Worm (Caenorhabditis elegans): ENCODE data around the gene F21D12.2.

Gene F21D12.2

ce11 chrII:7317468-7317867 lies at the start of gene F21D12.2:
TSS of gene F21D12.2 (plus strand) at chrII:7317768.
- no peak for TF ChIP-seq nhr-10 (tag; optimal IDR thresholded peaks at IDR 0.05)
- TF ChIP-seq pha-4 (GFP tag; IDR thresholded peaks at IDR 0.05) = no peak
- TF ChIP-seq pha-4 (tag; optimal IDR thresholded peaks at IDR 0.05) = no peak
- TF ChIP-seq ceh-28 (tag; optimal IDR thresholded peaks at IDR 0.05) = no peak
- TF ChIP-seq dmd-6 (GFP tag; IDR thresholded peaks at IDR 0.05) = no peak
- no peak for TF ChIP-seq lin-38 (GFP tag; IDR thresholded peaks at IDR 0.05)
- no peak for TF ChIP-seq vab-7 (GFP tag; IDR thresholded peaks at IDR 0.05)
- no peak for TF ChIP-seq ces-1 (GFP tag; optimal IDR thresholded peaks at IDR 0.05)
- no peak for TF ChIP-seq ctbp-1 (GFP tag; IDR thresholded peaks at IDR 0.05)

- TF ChIP-seq F44E2.7 (GFP tag; IDR thresholded peaks at IDR 0.05) (no peak), nhr-25 (tag; optimal IDR thresholded peaks at IDR 0.05; ENCODE audit: borderline replicate concordance, insufficient read depth) (no peak), lir-3 (tag; optimal IDR thresholded peaks at IDR 0.05) (no peak), skn-1 (tag; optimal IDR thresholded peaks at IDR 0.05) (no peak), nhr-28 (tag; optimal IDR thresholded peaks at IDR 0.05) (peak; percentile 52), dmd-6 (GFP tag; IDR thresholded peaks at IDR 0.05) (peak; percentile 95)
Measured at ce11 chrII:7269783-7270182, 47.8 kb upstream of the F21D12.2 start.

ce11 chrII:7272513-7272912 lies 45.1 kb upstream of the F21D12.2 start:
- no peak for TF ChIP-seq ceh-32 (tag; optimal IDR thresholded peaks at IDR 0.05; ENCODE audit: poor library complexity)
- TF ChIP-seq hlh-30 (tag; optimal IDR thresholded peaks at IDR 0.05; ENCODE audit: insufficient read depth) = peak; percentile 66
- TF ChIP-seq ces-1 (GFP tag; optimal IDR thresholded peaks at IDR 0.05) = no peak
- TF ChIP-seq lin-13 (GFP tag; optimal IDR thresholded peaks at IDR 0.05) = no peak
- no peak for TF ChIP-seq ceh-62 (tag; optimal IDR thresholded peaks at IDR 0.05)
- no peak for TF ChIP-seq daf-16 (GFP tag; optimal IDR thresholded peaks at IDR 0.05)
- peak; percentile 37 for TF ChIP-seq daf-16 (tag; optimal IDR thresholded peaks at IDR 0.05)
- TF ChIP-seq mep-1 (tag; optimal IDR thresholded peaks at IDR 0.05) = no peak
- peak; percentile 15 for TF ChIP-seq mxl-3 (GFP tag; optimal IDR thresholded peaks at IDR 0.05)
- TF ChIP-seq F49E8.2 (tag; optimal IDR thresholded peaks at IDR 0.05; ENCODE audit: borderline replicate concordance) = no peak
- TF ChIP-seq ceh-28 (tag; optimal IDR thresholded peaks at IDR 0.05) = no peak
- TF ChIP-seq fos-1 (tag; optimal IDR thresholded peaks at IDR 0.05) = no peak
- TF ChIP-seq attf-4 (tag; optimal IDR thresholded peaks at IDR 0.05) = no peak
- TF ChIP-seq nhr-28 (tag; optimal IDR thresholded peaks at IDR 0.05) = peak; percentile 55
- peak in 1 of 2 experiments; percentile 51 for TF ChIP-seq mdl-1 (tag; optimal IDR thresholded peaks at IDR 0.05)
- TF ChIP-seq ceh-44 (GFP tag; IDR thresholded peaks at IDR 0.05) = no peak
- peak; percentile 30; the same call in 1 of the 2 replicates for TF ChIP-seq dmd-6 (GFP tag; IDR thresholded peaks at IDR 0.05)
- TF ChIP-seq Y75B8A.6 (GFP tag; IDR thresholded peaks at IDR 0.05) = no peak
- TF ChIP-seq unc-62 (GFP tag; optimal IDR thresholded peaks at IDR 0.05 in 1 of 2) = peak in 1 of 2 experiments; percentile 44
- TF ChIP-seq unc-62 (tag; optimal IDR thresholded peaks at IDR 0.05) = no peak
- TF ChIP-seq F26F4.8 (GFP tag; conservative IDR thresholded peaks at IDR 0.05) = no peak
- no peak for TF ChIP-seq daf-8 (GFP tag; IDR thresholded peaks at IDR 0.05)
- no peak for TF ChIP-seq mes-2 (tag; optimal IDR thresholded peaks at IDR 0.05; ENCODE audit: poor library complexity, severe bottlenecking)
- peak; percentile 58 for TF ChIP-seq nhr-48 (tag; optimal IDR thresholded peaks at IDR 0.05)
- no peak for TF ChIP-seq daf-12 (tag; optimal IDR thresholded peaks at IDR 0.05)
- TF ChIP-seq hlh-11 (tag; optimal IDR thresholded peaks at IDR 0.05) = peak; percentile 48
- TF ChIP-seq daf-19 (GFP tag; conservative IDR thresholded peaks at IDR 0.05) = no peak
- TF ChIP-seq zag-1 (tag; optimal IDR thresholded peaks at IDR 0.05) = no peak
- TF ChIP-seq R02D3.7 (tag; optimal IDR thresholded peaks at IDR 0.05) = no peak
